Worm (Caenorhabditis elegans) whole organism, mixed stage, embryonic: ENCODE measurements around the gene R10E11.5.
A peak's percentile ranks its signal among the peaks of the same experiment; 100 is the strongest.

Source experiments
- M03D4.4 ChIP-seq: sonication (generic microtip); optimal IDR thresholded peaks from 2 replicates; lab custom pipeline; 2017; ENCODE audit warnings: mild to moderate bottlenecking, missing genetic modification characterization, missing compliant biosample characterization
- bed-3 ChIP-seq: fragments of 200-800 bp; sonication (Bioruptor generic); optimal IDR thresholded peaks from 3 replicates; lab custom pipeline; 2018; ENCODE audit warnings: mild to moderate bottlenecking, missing genetic modification characterization, moderate library complexity, missing compliant biosample characterization
- blmp-1 ChIP-seq: fragments of 150-350 bp; optimal IDR thresholded peaks from 2 replicates; lab custom pipeline; 2014; ENCODE audit warnings: missing biosample characterization, missing genetic modification characterization
- ceh-39 ChIP-seq: fragments of 150-350 bp; optimal IDR thresholded peaks from 2 replicates; lab custom pipeline; 2014; ENCODE audit warnings: missing biosample characterization, missing genetic modification characterization
- ceh-43 ChIP-seq: fragments of 200-800 bp; sonication (Bioruptor generic); optimal IDR thresholded peaks from 2 replicates; lab custom pipeline; 2018; ENCODE audit warnings: mild to moderate bottlenecking, missing genetic modification characterization, moderate library complexity, missing compliant biosample characterization
- ceh-83 ChIP-seq: fragments of 200-800 bp; sonication (Bioruptor generic); optimal IDR thresholded peaks from 2 replicates; lab custom pipeline; 2018; ENCODE audit warnings: mild to moderate bottlenecking, missing genetic modification characterization, missing compliant biosample characterization
- ces-1 ChIP-seq: fragments of 150-350 bp; optimal IDR thresholded peaks from 2 replicates; lab custom pipeline; 2014; ENCODE audit warnings: missing biosample characterization, missing genetic modification reagents, missing genetic modification characterization
- cnd-1 ChIP-seq: fragments of 200-800 bp; sonication (Bioruptor generic); optimal IDR thresholded peaks from 2 replicates; lab custom pipeline; 2018; ENCODE audit warnings: mild to moderate bottlenecking, missing genetic modification characterization, missing compliant biosample characterization
- drap-1 ChIP-seq: fragments of 200-800 bp; sonication (Bioruptor generic); optimal IDR thresholded peaks from 3 replicates; lab custom pipeline; 2018; ENCODE audit warnings: mild to moderate bottlenecking, missing genetic modification characterization, missing compliant biosample characterization
- elt-1 ChIP-seq: sonication (generic microtip); optimal IDR thresholded peaks from 2 replicates; lab custom pipeline; 2017; ENCODE audit warnings: missing genetic modification characterization, mild to moderate bottlenecking, missing compliant biosample characterization, antibody characterized with exemption, moderate library complexity, borderline replicate concordance; ENCODE audit not compliant: insufficient read depth
- elt-3 ChIP-seq: fragments of 150-350 bp; optimal IDR thresholded peaks from 2 replicates; lab custom pipeline; 2014; ENCODE audit warnings: missing biosample characterization, missing genetic modification characterization
- flh-1 ChIP-seq: fragments of 200-800 bp; sonication (Bioruptor generic); optimal IDR thresholded peaks from 2 replicates; lab custom pipeline; 2018; ENCODE audit warnings: mild to moderate bottlenecking, missing genetic modification characterization, moderate library complexity, missing compliant biosample characterization
- ham-2 ChIP-seq: fragments of 200-800 bp; sonication (Bioruptor generic); optimal IDR thresholded peaks from 2 replicates; lab custom pipeline; 2018; ENCODE audit warnings: mild to moderate bottlenecking, missing genetic modification characterization, missing compliant biosample characterization
- hlh-1 ChIP-seq: fragments of 150-350 bp; optimal IDR thresholded peaks from 2 replicates; lab custom pipeline; 2014; ENCODE audit warnings: missing biosample characterization, missing genetic modification reagents, missing genetic modification characterization
- lin-13 ChIP-seq: fragments of 150-350 bp; optimal IDR thresholded peaks from 2 replicates; lab custom pipeline; 2014; ENCODE audit warnings: missing biosample characterization, missing genetic modification characterization
- lin-32 ChIP-seq: fragments of 200-800 bp; sonication (Bioruptor generic); optimal IDR thresholded peaks from 2 replicates; lab custom pipeline; 2018; ENCODE audit warnings: mild to moderate bottlenecking, missing genetic modification characterization, missing compliant biosample characterization
- lsy-2 ChIP-seq: fragments of 150-350 bp; optimal IDR thresholded peaks from 2 replicates; lab custom pipeline; 2014; ENCODE audit warnings: missing biosample characterization, missing genetic modification characterization
- mab-5 ChIP-seq: fragments of 150-350 bp; optimal IDR thresholded peaks from 2 replicates; lab custom pipeline; 2014; ENCODE audit warnings: missing biosample characterization, missing genetic modification characterization
- mep-1 ChIP-seq: fragments of 150-350 bp; optimal IDR thresholded peaks from 2 replicates; lab custom pipeline; 2017; ENCODE audit warnings: missing biosample characterization, missing genetic modification reagents, missing genetic modification characterization, inconsistent platforms
- mls-2 ChIP-seq: sonication (generic microtip); optimal IDR thresholded peaks from 2 replicates; lab custom pipeline; 2016; ENCODE audit warnings: mild to moderate bottlenecking, missing genetic modification characterization, moderate library complexity, missing compliant biosample characterization
- nhr-12 ChIP-seq: fragments of 150-350 bp; optimal IDR thresholded peaks from 2 replicates; lab custom pipeline; 2014; ENCODE audit warnings: missing biosample characterization, missing genetic modification characterization
- nhr-2 ChIP-seq: fragments of 150-350 bp; optimal IDR thresholded peaks from 2 replicates; lab custom pipeline; 2014; ENCODE audit warnings: missing biosample characterization, missing genetic modification characterization
- nhr-237 ChIP-seq: fragments of 150-350 bp; optimal IDR thresholded peaks from 2 replicates; lab custom pipeline; 2014; ENCODE audit warnings: missing biosample characterization, missing genetic modification characterization
- nhr-28 ChIP-seq: fragments of 150-350 bp; optimal IDR thresholded peaks from 2 replicates; lab custom pipeline; 2014; ENCODE audit warnings: missing biosample characterization, missing genetic modification characterization
- nhr-76 ChIP-seq: sonication (generic microtip); optimal IDR thresholded peaks from 2 replicates; lab custom pipeline; 2017; ENCODE audit warnings: missing biosample characterization, missing genetic modification characterization
- pha-4 ChIP-seq: fragments of 150-350 bp; optimal IDR thresholded peaks from 2 replicates; lab custom pipeline; 2018; ENCODE audit warnings: missing biosample characterization, missing genetic modification reagents, missing genetic modification characterization
- sem-2 ChIP-seq: fragments of 200-800 bp; sonication (Bioruptor generic); optimal IDR thresholded peaks from 2 replicates; lab custom pipeline; 2018; ENCODE audit warnings: mild to moderate bottlenecking, missing genetic modification characterization, missing compliant biosample characterization
- snpc-4 ChIP-seq: fragments of 150-350 bp; optimal IDR thresholded peaks from 2 replicates; lab custom pipeline; 2014; ENCODE audit warnings: missing biosample characterization, missing genetic modification characterization
- sptf-1 ChIP-seq: sonication (generic microtip); optimal IDR thresholded peaks from 2 replicates; lab custom pipeline; 2017; ENCODE audit warnings: mild to moderate bottlenecking, missing genetic modification characterization, moderate library complexity, missing compliant biosample characterization
- tbx-8 ChIP-seq: fragments of 200-800 bp; sonication (Bioruptor generic); optimal IDR thresholded peaks from 2 replicates; lab custom pipeline; 2018; ENCODE audit warnings: mild to moderate bottlenecking, missing genetic modification characterization, moderate library complexity, missing compliant biosample characterization
- unc-120 ChIP-seq: sonication (generic microtip); optimal IDR thresholded peaks from 2 replicates; lab custom pipeline; 2017; ENCODE audit warnings: missing genetic modification characterization, missing compliant biosample characterization; ENCODE audit not compliant: poor library complexity, severe bottlenecking
- unc-39 ChIP-seq: fragments of 150-350 bp; optimal IDR thresholded peaks from 2 replicates; lab custom pipeline; 2014; ENCODE audit warnings: missing biosample characterization, missing genetic modification characterization
- unc-62 ChIP-seq: fragments of 150-350 bp; optimal IDR thresholded peaks from 2 replicates; lab custom pipeline; 2014; ENCODE audit warnings: missing biosample characterization, missing genetic modification reagents, missing genetic modification characterization
- zip-8 ChIP-seq: fragments of 150-350 bp; optimal IDR thresholded peaks from 2 replicates; lab custom pipeline; 2014; ENCODE audit warnings: missing biosample characterization, missing genetic modification characterization
- ztf-11 ChIP-seq: fragments of 150-350 bp; optimal IDR thresholded peaks from 2 replicates; lab custom pipeline; 2014; ENCODE audit warnings: missing biosample characterization, missing genetic modification characterization

The R10E11.5 gene

DNA sequence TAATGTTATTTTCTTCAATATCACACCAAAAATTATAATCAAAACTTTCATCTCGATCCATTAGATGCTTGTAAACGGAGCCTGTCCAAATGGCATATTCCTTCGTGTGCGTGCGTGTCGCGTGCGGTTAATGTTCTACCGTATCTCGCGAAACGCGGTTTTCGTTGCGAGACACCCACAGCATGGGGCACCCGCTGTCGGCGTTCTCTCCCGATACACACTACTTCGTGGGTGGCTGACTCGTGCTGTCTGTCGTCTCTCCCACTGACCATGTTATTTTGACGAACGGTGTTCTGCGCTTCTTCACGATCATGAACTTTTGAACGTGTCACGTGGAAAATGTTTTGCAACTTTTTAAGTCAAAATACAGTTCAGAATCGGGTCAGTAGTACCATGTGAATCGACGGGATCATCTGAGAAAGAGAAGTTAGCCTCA lies 24.0 kb downstream of the R10E11.5 start:
- TF ChIP-seq nhr-2 (tag; lab: Kevin White, UChicago) (peak; percentile 25), zip-8 (tag; lab: Kevin White, UChicago) (no peak), cnd-1 (tag; lab: Kevin White, UChicago) (peak; percentile 94), hlh-1 (tag; lab: Kevin White, UChicago) (peak; percentile 70), ces-1 (GFP tag; lab: Kevin White, UChicago) (peak; percentile 71), ceh-39 (peak; percentile 97), ham-2 (GFP tag; lab: Kevin White, UChicago) (peak; percentile 82), M03D4.4 (tag; lab: Kevin White, UChicago) (peak; percentile 93), tbx-8 (peak; percentile 86), nhr-28 (tag; lab: Kevin White, UChicago) (no peak), pha-4 (tag; lab: Kevin White, UChicago) (peak; percentile 98), unc-39 (tag; lab: Kevin White, UChicago) (peak; percentile 39), nhr-12 (tag; lab: Kevin White, UChicago) (peak; percentile 75), lsy-2 (tag; lab: Kevin White, UChicago) (peak; percentile 99), ztf-11 (tag; lab: Kevin White, UChicago) (peak; percentile 92), lin-32 (GFP tag; lab: Kevin White, UChicago) (peak; percentile 83), unc-62 (GFP tag; lab: Kevin White, UChicago) (peak; percentile 81), elt-1 (tag; lab: Kevin White, UChicago) (no peak), bed-3 (GFP tag; lab: Kevin White, UChicago) (peak; percentile 57), elt-3 (tag; lab: Kevin White, UChicago) (peak; percentile 45), ceh-43 (GFP tag; lab: Kevin White, UChicago) (peak; percentile 80), ceh-83 (GFP tag; lab: Kevin White, UChicago) (peak; percentile 94), mep-1 (tag; lab: Kevin White, UChicago) (peak; percentile 95), nhr-76 (tag; lab: Kevin White, UChicago) (no peak), sem-2 (GFP tag; lab: Kevin White, UChicago) (peak; percentile 82), lin-13 (tag; lab: Kevin White, UChicago) (peak; percentile 97), mls-2 (tag; lab: Kevin White, UChicago) (peak; percentile 92), unc-120 (tag; lab: Kevin White, UChicago) (peak; percentile 91), snpc-4 (tag; lab: Kevin White, UChicago) (no peak), blmp-1 (tag; lab: Kevin White, UChicago) (peak; percentile 48), mab-5 (tag; lab: Kevin White, UChicago) (peak; percentile 6), drap-1 (GFP tag; lab: Kevin White, UChicago) (peak; percentile 95), nhr-237 (tag; lab: Kevin White, UChicago) (peak; percentile 86), sptf-1 (peak; percentile 95), flh-1 (GFP tag; lab: Kevin White, UChicago) (no peak)

DNA sequence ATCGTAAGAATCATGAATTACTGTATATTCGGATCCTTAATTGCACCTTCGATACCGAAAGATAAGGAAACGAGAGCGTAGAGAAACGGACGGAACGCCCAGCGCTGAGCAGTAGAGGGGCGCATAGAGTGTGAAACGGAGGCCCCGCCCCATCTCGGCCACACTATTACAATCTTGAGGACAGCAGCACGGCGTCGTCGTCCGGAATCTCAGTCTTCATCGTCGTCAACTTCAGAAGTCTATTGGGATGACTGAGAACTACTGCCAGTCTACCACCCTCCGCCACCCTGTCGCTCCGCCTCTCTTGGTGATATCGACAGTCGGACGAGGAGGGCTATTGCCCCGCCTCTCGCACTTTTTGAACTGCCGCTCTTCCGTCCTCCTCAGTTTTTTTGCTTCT lies 24.7 kb downstream of the R10E11.5 start:
- TF ChIP-seq bed-3 (GFP tag; lab: Kevin White, UChicago) (no peak), M03D4.4 (tag; lab: Kevin White, UChicago) (peak; percentile 19)
- TF ChIP-seq, all 35 proteins: peak for 1

DNA sequence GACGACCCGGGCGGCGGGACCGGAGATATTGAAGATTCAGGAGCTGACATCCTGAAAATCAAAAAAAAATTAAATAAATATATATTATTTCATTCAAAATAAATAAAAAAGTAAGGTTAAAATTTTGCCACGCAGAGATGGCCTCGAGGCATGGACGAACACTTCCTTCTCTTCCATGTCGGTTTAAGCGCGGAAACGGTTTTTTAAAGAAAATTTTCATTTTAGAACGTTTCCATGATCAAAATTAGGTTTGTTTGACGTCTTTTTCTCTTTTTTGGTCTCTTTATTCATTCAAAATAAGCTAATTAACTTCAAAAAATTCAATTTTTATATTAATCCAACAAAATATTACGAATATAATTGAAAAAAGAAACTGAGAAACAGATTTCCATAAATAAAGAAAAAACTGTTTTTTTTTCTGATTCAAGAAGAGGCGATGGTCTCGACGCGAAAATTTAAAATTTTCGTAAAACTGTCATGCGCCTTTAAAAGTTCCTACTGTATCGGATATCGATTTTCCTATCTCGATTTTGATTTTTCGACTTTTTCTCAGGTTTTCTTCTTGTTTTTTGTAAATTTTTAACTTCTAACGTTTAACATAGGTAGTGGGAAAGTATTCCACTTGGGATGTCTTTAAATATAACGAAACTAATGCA lies 27.2 kb downstream of the R10E11.5 start, which contains the start of gene gcc-2:
TSS of gene gcc-2 (minus strand) at position 51 of the 656 bp plus-strand sequence.
- TF ChIP-seq nhr-28 (tag; lab: Kevin White, UChicago) = no peak
- TF ChIP-seq blmp-1 (tag; lab: Kevin White, UChicago) = no peak
- no peak for TF ChIP-seq unc-39 (tag; lab: Kevin White, UChicago)
